Fruit fly (Drosophila melanogaster) whole organism, embryonic: ENCODE results near the gene Cyp4ac2.

Experiments
- CG13287 ChIP-seq: fragments of 200-800 bp; sonication (Bioruptor generic); IDR thresholded peaks from 2 replicates; pipeline ENCODE4 v1.3.6; 2022; ENCODE audit warnings: missing biosample characterization, missing genetic modification characterization; ENCODE audit not compliant: partially characterized antibody
- CG13296 ChIP-seq: fragments of 200-800 bp; sonication (Bioruptor generic); optimal IDR thresholded peaks from 3 replicates; lab custom pipeline; 2018; ENCODE audit warnings: missing biosample characterization, mild to moderate bottlenecking, missing genetic modification characterization
- CG6683 ChIP-seq: fragments of 200-800 bp; sonication (Bioruptor generic); optimal IDR thresholded peaks from 2 replicates; lab custom pipeline; 2017; ENCODE audit warnings: missing biosample characterization, mild to moderate bottlenecking, missing genetic modification characterization, missing genetic modification reagents
- Ets65A ChIP-seq: fragments of 200-800 bp; sonication (Bioruptor generic); peaks from one replicate; lab custom pipeline; 2016; ENCODE audit warnings: missing biosample characterization, missing genetic modification characterization
- Sry-δ ChIP-seq: fragments of 200-800 bp; sonication (Bioruptor generic); optimal IDR thresholded peaks from 2 replicates; lab custom pipeline; 2016; ENCODE audit warnings: missing biosample characterization, missing genetic modification characterization
- az2 ChIP-seq: fragments of 200-800 bp; sonication (Bioruptor generic); optimal IDR thresholded peaks from 3 replicates; lab custom pipeline; 2016; ENCODE audit warnings: missing biosample characterization, missing genetic modification characterization
- dm ChIP-seq: fragments of 200-800 bp; sonication (Bioruptor generic); optimal IDR thresholded peaks from 3 replicates; lab custom pipeline; 2016; ENCODE audit warnings: missing biosample characterization, missing genetic modification characterization
- dpn ChIP-seq, 2 experiments: fragments of 200-800 bp; sonication (Bioruptor generic); optimal IDR thresholded peaks; 3 replicates each; lab custom pipeline; 2016; ENCODE audit warnings: missing biosample characterization in 2 of 2, missing genetic modification characterization in 2 of 2
- fd3F ChIP-seq: fragments of 200-800 bp; sonication (Bioruptor generic); optimal IDR thresholded peaks from 2 replicates; lab custom pipeline; 2018; ENCODE audit warnings: missing biosample characterization, mild to moderate bottlenecking, missing genetic modification characterization, moderate library complexity
- unpg ChIP-seq: fragments of 200-800 bp; sonication (Bioruptor generic); optimal IDR thresholded peaks from 3 replicates; lab custom pipeline; 2018; ENCODE audit warnings: missing biosample characterization, mild to moderate bottlenecking, missing genetic modification characterization, moderate library complexity
- zf30C ChIP-seq: fragments of 200-800 bp; sonication (Bioruptor generic); optimal IDR thresholded peaks from 3 replicates; lab custom pipeline; 2018; ENCODE audit warnings: missing biosample characterization, mild to moderate bottlenecking, missing genetic modification characterization

- TF ChIP-seq CG13287 (GFP tag; lab: Robert Waterston, UW) = no peak
- no peak for TF ChIP-seq CG13296 (GFP tag; lab: Kevin White, UChicago)
- no peak for TF ChIP-seq Sry-δ (GFP tag; lab: Kevin White, UChicago)
- no peak for TF ChIP-seq dm (GFP tag; lab: Kevin White, UChicago)
- no peak for TF ChIP-seq dpn (GFP tag; optimal IDR thresholded peaks at IDR 0.05; lab: Kevin White, UChicago)
- TF ChIP-seq unpg (GFP tag; lab: Kevin White, UChicago) = no peak
- TF ChIP-seq fd3F (GFP tag; lab: Kevin White, UChicago) = no peak
- no peak for TF ChIP-seq Ets65A
- TF ChIP-seq az2 (GFP tag; lab: Kevin White, UChicago) = no peak
- no peak for TF ChIP-seq zf30C (GFP tag; lab: Kevin White, UChicago)
- TF ChIP-seq CG6683 (GFP tag; lab: Kevin White, UChicago) = no peak
Observed at dm6 chr2L:5288262-5288621, 22.1 kb downstream of the Cyp4ac2 start.
